Worm (Caenorhabditis elegans) whole organism, mixed stage, embryonic: ENCODE measurements around the gene lim-6.

Experiments
- ceh-83 ChIP-seq: fragments of 200-800 bp; sonication (Bioruptor generic); optimal IDR thresholded peaks from 2 replicates; lab custom pipeline; 2018; ENCODE audit warnings: mild to moderate bottlenecking, missing genetic modification characterization, missing compliant biosample characterization
- lsy-2 ChIP-seq: fragments of 150-350 bp; optimal IDR thresholded peaks from 2 replicates; lab custom pipeline; 2014; ENCODE audit warnings: missing biosample characterization, missing genetic modification characterization
- nhr-28 ChIP-seq: fragments of 150-350 bp; optimal IDR thresholded peaks from 2 replicates; lab custom pipeline; 2014; ENCODE audit warnings: missing biosample characterization, missing genetic modification characterization

DNA sequence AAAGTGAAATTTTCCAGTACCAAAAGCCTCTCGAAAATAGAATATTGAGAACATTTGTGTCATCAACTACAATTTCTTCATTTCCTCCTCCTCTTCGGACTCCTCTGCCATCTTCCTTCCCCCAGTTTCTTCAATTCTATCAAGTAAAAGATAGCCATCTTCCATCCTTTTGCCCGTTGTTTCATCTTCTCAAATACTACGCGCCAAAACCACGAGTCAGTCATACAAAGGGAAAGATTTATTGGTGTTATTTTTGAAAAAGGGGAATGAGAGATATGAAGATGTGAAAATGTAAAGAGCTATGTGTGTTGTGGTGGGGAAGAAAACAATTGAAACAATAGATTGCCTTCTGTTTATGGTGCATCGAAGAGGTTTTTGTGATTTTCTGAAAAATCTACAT lies 49.9 kb downstream of the lim-6 start:
- TF ChIP-seq lsy-2 (tag; lab: Kevin White, UChicago) (no peak), nhr-28 (tag; lab: Kevin White, UChicago) (no peak), ceh-83 (GFP tag; lab: Kevin White, UChicago) (no peak)
